Worm (Caenorhabditis elegans) whole organism, late embryonic: ENCODE measurements around the gene cyp-14A4.

Experiments used
- C08G9.2 ChIP-seq: sonication (generic microtip); optimal IDR thresholded peaks from 2 replicates; lab custom pipeline; 2016; ENCODE audit warnings: mild to moderate bottlenecking, missing genetic modification characterization, moderate library complexity, missing compliant biosample characterization
- C38D4.7 ChIP-seq: fragments of 200-800 bp; sonication (Bioruptor generic); optimal IDR thresholded peaks from 2 replicates; lab custom pipeline; 2018; ENCODE audit warnings: mild to moderate bottlenecking, missing genetic modification characterization, moderate library complexity, missing compliant biosample characterization
- F13H6.1 ChIP-seq: sonication (generic microtip); optimal IDR thresholded peaks from 2 replicates; lab custom pipeline; 2016; ENCODE audit warnings: missing genetic modification characterization, missing compliant biosample characterization
- K02D7.2 ChIP-seq: sonication (generic microtip); optimal IDR thresholded peaks from 2 replicates; lab custom pipeline; 2017; ENCODE audit warnings: mild to moderate bottlenecking, missing genetic modification characterization, missing compliant biosample characterization
- Y22D7AL.16 ChIP-seq: sonication (generic microtip); optimal IDR thresholded peaks from 2 replicates; lab custom pipeline; 2016; ENCODE audit warnings: missing genetic modification characterization, missing compliant biosample characterization
- ceh-18 ChIP-seq: sonication (generic microtip); optimal IDR thresholded peaks from 2 replicates; lab custom pipeline; 2016; ENCODE audit warnings: missing genetic modification characterization, missing compliant biosample characterization
- ceh-19 ChIP-seq: fragments of 200-800 bp; sonication (Bioruptor generic); optimal IDR thresholded peaks from 2 replicates; lab custom pipeline; 2018; ENCODE audit warnings: mild to moderate bottlenecking, missing genetic modification characterization, missing compliant biosample characterization
- ceh-2 ChIP-seq: sonication (generic microtip); optimal IDR thresholded peaks from 2 replicates; lab custom pipeline; 2016; ENCODE audit warnings: missing genotype, missing genetic modification characterization, missing compliant biosample characterization
- ceh-22 ChIP-seq: sonication (generic microtip); optimal IDR thresholded peaks from 2 replicates; lab custom pipeline; 2017; ENCODE audit warnings: missing biosample characterization, missing genetic modification characterization
- ceh-30 ChIP-seq: fragments of 150-350 bp; optimal IDR thresholded peaks from 2 replicates; lab custom pipeline; 2014; ENCODE audit warnings: missing biosample characterization, missing genetic modification characterization
- ceh-31 ChIP-seq: sonication (generic microtip); optimal IDR thresholded peaks from 2 replicates; lab custom pipeline; 2016; ENCODE audit warnings: missing genetic modification characterization, missing compliant biosample characterization
- ceh-34 ChIP-seq: sonication (generic microtip); optimal IDR thresholded peaks from 2 replicates; lab custom pipeline; 2016; ENCODE audit warnings: mild to moderate bottlenecking, missing genetic modification characterization, missing compliant biosample characterization
- ceh-48 ChIP-seq: sonication (generic microtip); optimal IDR thresholded peaks from 2 replicates; lab custom pipeline; 2016; ENCODE audit warnings: missing genetic modification characterization, inconsistent platforms, missing compliant biosample characterization
- che-1 ChIP-seq: sonication (generic microtip); optimal IDR thresholded peaks from 2 replicates; lab custom pipeline; 2016; ENCODE audit warnings: mild to moderate bottlenecking, missing genetic modification characterization, missing compliant biosample characterization
- dmd-4 ChIP-seq: sonication (generic microtip); optimal IDR thresholded peaks from 2 replicates; lab custom pipeline; 2016; ENCODE audit warnings: borderline replicate concordance, missing genetic modification characterization, missing compliant biosample characterization
- dve-1 ChIP-seq: sonication (generic microtip); optimal IDR thresholded peaks from 2 replicates; lab custom pipeline; 2017; ENCODE audit warnings: antibody characterized with exemption, mild to moderate bottlenecking, missing genetic modification characterization, missing compliant biosample characterization
- ets-4 ChIP-seq: sonication (generic microtip); optimal IDR thresholded peaks from 2 replicates; lab custom pipeline; 2016; ENCODE audit warnings: missing genetic modification characterization, missing compliant biosample characterization
- fax-1 ChIP-seq: sonication (generic microtip); optimal IDR thresholded peaks from 2 replicates; lab custom pipeline; 2016; ENCODE audit warnings: missing genotype, missing genetic modification characterization, missing compliant biosample characterization
- fkh-10 ChIP-seq: fragments of 150-350 bp; optimal IDR thresholded peaks from 2 replicates; lab custom pipeline; 2014; ENCODE audit warnings: missing biosample characterization, missing genetic modification reagents, missing genetic modification characterization
- fkh-6 ChIP-seq: sonication (generic microtip); optimal IDR thresholded peaks from 2 replicates; lab custom pipeline; 2016; ENCODE audit warnings: missing genetic modification characterization, missing compliant biosample characterization
- hlh-30 ChIP-seq: sonication (generic microtip); optimal IDR thresholded peaks from 2 replicates; lab custom pipeline; 2017; ENCODE audit warnings: antibody characterized with exemption, missing genetic modification characterization, missing compliant biosample characterization; ENCODE audit not compliant: insufficient read depth
- hlh-6 ChIP-seq: sonication (generic microtip); optimal IDR thresholded peaks from 2 replicates; lab custom pipeline; 2016; ENCODE audit warnings: missing genotype, missing genetic modification characterization, missing compliant biosample characterization
- madf-2 ChIP-seq: sonication (generic microtip); optimal IDR thresholded peaks from 2 replicates; lab custom pipeline; 2017; ENCODE audit warnings: missing genetic modification characterization, missing compliant biosample characterization
- nfya-1 ChIP-seq: sonication (generic microtip); optimal IDR thresholded peaks from 2 replicates; lab custom pipeline; 2017; ENCODE audit warnings: missing genetic modification characterization, mild to moderate bottlenecking, missing compliant biosample characterization, antibody characterized with exemption, moderate library complexity
- nhr-11 ChIP-seq: fragments of 150-350 bp; optimal IDR thresholded peaks from 2 replicates; lab custom pipeline; 2014; ENCODE audit warnings: missing biosample characterization, missing genetic modification characterization
- npax-4 ChIP-seq: sonication (generic microtip); optimal IDR thresholded peaks from 2 replicates; lab custom pipeline; 2016; ENCODE audit warnings: missing genetic modification characterization, missing compliant biosample characterization
- odd-2 ChIP-seq: sonication (generic microtip); optimal IDR thresholded peaks from 2 replicates; lab custom pipeline; 2017; ENCODE audit warnings: antibody characterized with exemption, mild to moderate bottlenecking, missing genetic modification characterization, missing compliant biosample characterization
- pag-3 ChIP-seq: sonication (generic microtip); optimal IDR thresholded peaks from 2 replicates; lab custom pipeline; 2016; ENCODE audit warnings: missing compliant biosample characterization, missing genetic modification characterization, borderline replicate concordance
- pat-9 ChIP-seq: fragments of 200-800 bp; sonication (Bioruptor generic); optimal IDR thresholded peaks from 2 replicates; lab custom pipeline; 2018; ENCODE audit warnings: mild to moderate bottlenecking, missing genetic modification characterization, moderate library complexity, missing compliant biosample characterization
- pha-2 ChIP-seq: sonication (generic microtip); optimal IDR thresholded peaks from 2 replicates; lab custom pipeline; 2017; ENCODE audit warnings: mild to moderate bottlenecking, missing genetic modification characterization, missing compliant biosample characterization
- ref-2 ChIP-seq: sonication (generic microtip); optimal IDR thresholded peaks from 2 replicates; lab custom pipeline; 2016; ENCODE audit warnings: missing genetic modification characterization, missing compliant biosample characterization
- rnt-1 ChIP-seq: sonication (generic microtip); optimal IDR thresholded peaks from 2 replicates; lab custom pipeline; 2016; ENCODE audit warnings: missing genetic modification characterization, missing compliant biosample characterization
- sdc-2 ChIP-seq: sonication (generic microtip); optimal IDR thresholded peaks from 2 replicates; lab custom pipeline; 2016; ENCODE audit warnings: missing genotype, missing genetic modification characterization, missing compliant biosample characterization
- sox-2 ChIP-seq: fragments of 200-800 bp; sonication (Bioruptor generic); IDR thresholded peaks from 2 replicates; pipeline ENCODE4 v1.3.6; 2022; ENCODE audit warnings: missing genetic modification reagents, missing genetic modification characterization, missing compliant biosample characterization
- syd-9 ChIP-seq: sonication (generic microtip); optimal IDR thresholded peaks from 2 replicates; lab custom pipeline; 2016; ENCODE audit warnings: mild to moderate bottlenecking, missing genetic modification characterization, moderate library complexity, missing compliant biosample characterization
- tbx-2 ChIP-seq: sonication (generic microtip); optimal IDR thresholded peaks from 2 replicates; lab custom pipeline; 2016; ENCODE audit warnings: missing genetic modification characterization, missing compliant biosample characterization
- ttx-3 ChIP-seq: sonication (generic microtip); optimal IDR thresholded peaks from 2 replicates; lab custom pipeline; 2016; ENCODE audit warnings: missing genetic modification reagents, missing genetic modification characterization, missing compliant biosample characterization
- unc-3 ChIP-seq, 2 experiments: fragments of 200-800 bp in 1 of 2; sonication (Bioruptor generic) in 1 of 2; sonication (generic microtip) in 1 of 2; conservative IDR thresholded peaks in 1 of 2; optimal IDR thresholded peaks in 1 of 2; 2 replicates each; pipeline versions ENCODE4 v1.3.6 to Lab custom; 2016 to 2022; ENCODE audit warnings: missing compliant biosample characterization in 2 of 2, missing genetic modification characterization in 2 of 2, missing genetic modification reagents in 1 of 2
- unc-42 ChIP-seq: sonication (generic microtip); optimal IDR thresholded peaks from 2 replicates; lab custom pipeline; 2016; ENCODE audit warnings: missing genotype, missing genetic modification characterization, missing compliant biosample characterization
- unc-55 ChIP-seq: sonication (generic microtip); optimal IDR thresholded peaks from 2 replicates; lab custom pipeline; 2017; ENCODE audit warnings: missing biosample characterization, missing genetic modification reagents, missing genetic modification characterization
- unc-86 ChIP-seq: sonication (generic microtip); optimal IDR thresholded peaks from 2 replicates; lab custom pipeline; 2016; ENCODE audit warnings: missing genetic modification characterization, missing compliant biosample characterization
- ztf-16 ChIP-seq: sonication (generic microtip); optimal IDR thresholded peaks from 2 replicates; lab custom pipeline; 2017; ENCODE audit warnings: missing genetic modification characterization, missing compliant biosample characterization

The cyp-14A4 gene

ce11 chrX:13251914-13252434 is 32.0 kb downstream of the cyp-14A4 start, which contains the start of gene nhr-32:
nhr-32 (plus strand) TSS chrX:13251964.
- TF ChIP-seq dve-1 (tag; lab: Kevin White, UChicago) (no peak), pat-9 (tag; lab: Kevin White, UChicago) (no peak), syd-9 (tag; lab: Kevin White, UChicago) (no peak)

- TF ChIP-seq rnt-1: peak; percentile 51
- peak; percentile 19 for TF ChIP-seq ceh-48 (tag; lab: Kevin White, UChicago)
- TF ChIP-seq pag-3 (tag; lab: Kevin White, UChicago): no peak
- no peak for TF ChIP-seq ztf-16
- TF ChIP-seq ceh-34 (tag; lab: Kevin White, UChicago): peak; percentile 61
- peak; percentile 7 for TF ChIP-seq ets-4 (tag; lab: Kevin White, UChicago)
- TF ChIP-seq npax-4: no peak
- TF ChIP-seq nfya-1 (tag; lab: Kevin White, UChicago): peak; percentile 70
- peak; percentile 69 for TF ChIP-seq tbx-2
- peak; percentile 41 for TF ChIP-seq unc-42 (tag; lab: Kevin White, UChicago)
- no peak for TF ChIP-seq fax-1 (tag; lab: Kevin White, UChicago)
- TF ChIP-seq unc-3 (GFP tag; conservative IDR thresholded peaks at IDR 0.05; lab: Robert Waterston, UW): no peak
- no peak for TF ChIP-seq unc-3 (tag; optimal IDR thresholded peaks at IDR 0.05; lab: Kevin White, UChicago)
- TF ChIP-seq sox-2 (GFP tag; lab: Robert Waterston, UW): no peak
- peak; percentile 9 for TF ChIP-seq F13H6.1 (tag; lab: Kevin White, UChicago)
- TF ChIP-seq dmd-4 (tag; lab: Kevin White, UChicago): peak; percentile 29
- no peak for TF ChIP-seq odd-2 (tag; lab: Kevin White, UChicago)
- no peak for TF ChIP-seq C08G9.2 (tag; lab: Kevin White, UChicago)
- TF ChIP-seq C38D4.7: no peak
- TF ChIP-seq unc-55 (GFP tag; lab: Kevin White, UChicago): peak; percentile 83
- TF ChIP-seq sdc-2 (tag; lab: Kevin White, UChicago): peak; percentile 56
- peak; percentile 88 for TF ChIP-seq ceh-31 (tag; lab: Kevin White, UChicago)
- TF ChIP-seq fkh-6 (tag; lab: Kevin White, UChicago): peak; percentile 13
- no peak for TF ChIP-seq Y22D7AL.16 (tag; lab: Kevin White, UChicago)
- TF ChIP-seq ceh-2: peak; percentile 14
- peak; percentile 12 for TF ChIP-seq ref-2 (tag; lab: Kevin White, UChicago)
- TF ChIP-seq ttx-3 (tag; lab: Kevin White, UChicago): no peak
- TF ChIP-seq pha-2 (tag; lab: Kevin White, UChicago): no peak
- TF ChIP-seq ceh-18 (tag; lab: Kevin White, UChicago): peak; percentile 50
- TF ChIP-seq dve-1 (tag; lab: Kevin White, UChicago): peak; percentile 10
- peak; percentile 17 for TF ChIP-seq hlh-6 (tag; lab: Kevin White, UChicago)
- TF ChIP-seq unc-86: no peak
- no peak for TF ChIP-seq nhr-11
- TF ChIP-seq pat-9 (tag; lab: Kevin White, UChicago): no peak
- no peak for TF ChIP-seq ceh-30 (tag; lab: Kevin White, UChicago)
- TF ChIP-seq syd-9 (tag; lab: Kevin White, UChicago): no peak
- peak; percentile 94 for TF ChIP-seq hlh-30
- peak; percentile 16 for TF ChIP-seq ceh-19 (GFP tag; lab: Kevin White, UChicago)
- no peak for TF ChIP-seq fkh-10 (GFP tag; lab: Kevin White, UChicago)
- no peak for TF ChIP-seq che-1 (tag; lab: Kevin White, UChicago)
- TF ChIP-seq ceh-22 (tag; lab: Kevin White, UChicago): no peak
- TF ChIP-seq K02D7.2 (tag; lab: Kevin White, UChicago): no peak
- no peak for TF ChIP-seq madf-2 (tag; lab: Kevin White, UChicago)
These were observed 32.6 kb downstream of the cyp-14A4 start for ce11 chrX:13251354-13251843.
